Worm (Caenorhabditis elegans) whole organism, young adult: ENCODE measurements around the gene best-3.

ENCODE experiments used
- B0035.1 ChIP-seq: sonication (generic microtip); optimal IDR thresholded peaks from 2 replicates; lab custom pipeline; 2016; ENCODE audit warnings: missing genetic modification characterization, mild to moderate bottlenecking, missing compliant biosample characterization, missing genotype, missing genetic modification reagents
- B0261.1 ChIP-seq: sonication (generic microtip); optimal IDR thresholded peaks from 2 replicates; lab custom pipeline; 2016; ENCODE audit warnings: mild to moderate bottlenecking, missing genetic modification characterization, moderate library complexity, missing compliant biosample characterization
- B0336.3 ChIP-seq: fragments of 200-800 bp; sonication (Bioruptor generic); IDR thresholded peaks from 2 replicates; pipeline ENCODE4 v1.3.6; 2022; ENCODE audit warnings: missing genetic modification characterization, missing compliant biosample characterization
- C17E4.6 ChIP-seq: fragments of 200-800 bp; sonication (Bioruptor generic); IDR thresholded peaks from 2 replicates; pipeline ENCODE4 v1.3.6; 2022; ENCODE audit warnings: missing genetic modification reagents, missing genetic modification characterization, missing compliant biosample characterization
- D2030.7 ChIP-seq: fragments of 200-800 bp; sonication (Bioruptor generic); IDR thresholded peaks from 2 replicates; pipeline ENCODE4 v1.3.6; 2022; ENCODE audit warnings: missing genetic modification reagents, missing genetic modification characterization, missing compliant biosample characterization
- F22D6.2 ChIP-seq: sonication (generic microtip); optimal IDR thresholded peaks from 2 replicates; lab custom pipeline; 2016; ENCODE audit warnings: mild to moderate bottlenecking, missing genetic modification characterization, missing compliant biosample characterization
- F49E8.2 ChIP-seq: sonication (generic microtip); optimal IDR thresholded peaks from 3 replicates; lab custom pipeline; 2017; ENCODE audit warnings: missing genetic modification characterization, mild to moderate bottlenecking, missing compliant biosample characterization, antibody characterized with exemption, moderate library complexity; ENCODE audit not compliant: insufficient read depth
- K11D2.4 ChIP-seq: fragments of 200-800 bp; sonication (Bioruptor generic); IDR thresholded peaks from 2 replicates; pipeline ENCODE4 v1.3.6; 2022; ENCODE audit warnings: missing genetic modification reagents, missing genetic modification characterization, missing compliant biosample characterization
- K12H6.12 ChIP-seq: fragments of 200-800 bp; sonication (Bioruptor generic); optimal IDR thresholded peaks from 2 replicates; lab custom pipeline; 2018; ENCODE audit warnings: mild to moderate bottlenecking, missing genetic modification characterization, missing compliant biosample characterization
- Y53F4B.3 ChIP-seq: fragments of 200-800 bp; sonication (Bioruptor generic); IDR thresholded peaks from 2 replicates; pipeline ENCODE4 v1.3.6; 2022; ENCODE audit warnings: missing genetic modification reagents, missing genetic modification characterization, missing compliant biosample characterization
- Y53G8AR.9 ChIP-seq: fragments of 200-800 bp; sonication (Bioruptor generic); conservative IDR thresholded peaks from 2 replicates; pipeline ENCODE4 v1.3.6; 2022; ENCODE audit warnings: missing genetic modification reagents, missing genetic modification characterization, missing compliant biosample characterization
- Y56A3A.18 ChIP-seq: fragments of 200-800 bp; sonication (Bioruptor generic); IDR thresholded peaks from 2 replicates; pipeline ENCODE4 v1.3.6; 2022; ENCODE audit warnings: missing genetic modification reagents, missing genetic modification characterization, missing compliant biosample characterization
- ZK185.1 ChIP-seq: sonication (generic microtip); optimal IDR thresholded peaks from 2 replicates; lab custom pipeline; 2016; ENCODE audit warnings: mild to moderate bottlenecking, missing genetic modification characterization, missing compliant biosample characterization; ENCODE audit not compliant: poor library complexity, severe bottlenecking
- ama-1 ChIP-seq, 3 experiments: fragments of 150-350 bp in 1 of 3; sonication (generic microtip) in 2 of 3; optimal IDR thresholded peaks; 2 replicates each; lab custom pipeline; 2014 to 2018; ENCODE audit warnings: missing biosample characterization in 2 of 3, missing genetic modification characterization in 2 of 3, missing genetic modification reagents in 2 of 3
- aptf-3 ChIP-seq: fragments of 200-800 bp; sonication (Bioruptor generic); IDR thresholded peaks from 2 replicates; pipeline ENCODE4 v1.3.6; 2022; ENCODE audit warnings: missing genetic modification characterization, missing compliant biosample characterization
- ccch-3 ChIP-seq: fragments of 200-800 bp; sonication (Bioruptor generic); optimal IDR thresholded peaks from 2 replicates; lab custom pipeline; 2018; ENCODE audit warnings: mild to moderate bottlenecking, missing genetic modification characterization, missing compliant biosample characterization
- ceh-27 ChIP-seq: fragments of 200-800 bp; sonication (Bioruptor generic); optimal IDR thresholded peaks from 2 replicates; lab custom pipeline; 2018; ENCODE audit warnings: mild to moderate bottlenecking, missing genetic modification characterization, moderate library complexity, missing compliant biosample characterization
- ceh-40 ChIP-seq: fragments of 200-800 bp; sonication (Bioruptor generic); IDR thresholded peaks from 2 replicates; pipeline ENCODE4 v1.3.6; 2022; ENCODE audit warnings: missing genetic modification characterization, missing compliant biosample characterization
- dox-1 ChIP-seq: fragments of 200-800 bp; sonication (Bioruptor generic); IDR thresholded peaks from 2 replicates; pipeline ENCODE4 v1.3.6; 2022; ENCODE audit warnings: missing genetic modification reagents, missing genetic modification characterization, missing compliant biosample characterization
- efl-1 ChIP-seq: fragments of 150-350 bp; optimal IDR thresholded peaks from 2 replicates; lab custom pipeline; 2014; ENCODE audit warnings: missing biosample characterization, missing genetic modification reagents, missing genetic modification characterization
- egrh-3 ChIP-seq: fragments of 200-800 bp; sonication (Bioruptor generic); IDR thresholded peaks from 2 replicates; pipeline ENCODE4 v1.3.6; 2022; ENCODE audit warnings: missing genetic modification reagents, missing genetic modification characterization, missing compliant biosample characterization
- ets-4 ChIP-seq: fragments of 200-800 bp; sonication (Bioruptor generic); optimal IDR thresholded peaks from 2 replicates; lab custom pipeline; 2018; ENCODE audit warnings: mild to moderate bottlenecking, missing genetic modification characterization, missing compliant biosample characterization
- gei-17 ChIP-seq: fragments of 200-800 bp; sonication (Bioruptor generic); optimal IDR thresholded peaks from 2 replicates; lab custom pipeline; 2018; ENCODE audit warnings: mild to moderate bottlenecking, missing genetic modification characterization, missing compliant biosample characterization
- him-1 ChIP-seq: sonication (generic microtip); optimal IDR thresholded peaks from 2 replicates; lab custom pipeline; 2016; ENCODE audit warnings: missing genotype, missing genetic modification reagents, missing genetic modification characterization, missing compliant biosample characterization
- hlh-26 ChIP-seq: fragments of 200-800 bp; sonication (Bioruptor generic); conservative IDR thresholded peaks from 2 replicates; pipeline ENCODE4 v1.3.6; 2022; ENCODE audit warnings: missing genetic modification reagents, missing genetic modification characterization, missing compliant biosample characterization
- hmg-20 ChIP-seq: fragments of 200-800 bp; sonication (Bioruptor generic); IDR thresholded peaks from 2 replicates; pipeline ENCODE4 v1.3.6; 2022; ENCODE audit warnings: missing genetic modification reagents, missing genetic modification characterization, missing compliant biosample characterization
- hsf-1 ChIP-seq: fragments of 200-800 bp; sonication (Bioruptor generic); IDR thresholded peaks from 2 replicates; pipeline ENCODE4 v1.3.6; 2022; ENCODE audit warnings: missing genetic modification reagents, missing genetic modification characterization, missing compliant biosample characterization
- let-526 ChIP-seq: fragments of 200-800 bp; sonication (Bioruptor generic); IDR thresholded peaks from 2 replicates; pipeline ENCODE4 v1.3.6; 2022; ENCODE audit warnings: missing genetic modification reagents, missing genetic modification characterization, missing compliant biosample characterization
- let-607 ChIP-seq, 2 experiments: fragments of 200-800 bp in 1 of 2; sonication (Bioruptor generic) in 1 of 2; sonication (generic microtip) in 1 of 2; optimal IDR thresholded peaks; 2 replicates each; lab custom pipeline; 2016 to 2018; ENCODE audit warnings: mild to moderate bottlenecking in 2 of 2, missing compliant biosample characterization in 2 of 2, missing genetic modification characterization in 2 of 2, moderate library complexity in 2 of 2, missing genotype in 1 of 2
- lin-54 ChIP-seq: fragments of 200-800 bp; sonication (Bioruptor generic); optimal IDR thresholded peaks from 2 replicates; lab custom pipeline; 2018; ENCODE audit warnings: mild to moderate bottlenecking, missing genetic modification characterization, missing compliant biosample characterization
- madf-10 ChIP-seq: sonication (generic microtip); optimal IDR thresholded peaks from 2 replicates; lab custom pipeline; 2016; ENCODE audit warnings: mild to moderate bottlenecking, missing genetic modification characterization, missing compliant biosample characterization
- madf-6 ChIP-seq: fragments of 200-800 bp; sonication (Bioruptor generic); IDR thresholded peaks from 2 replicates; pipeline ENCODE4 v1.3.6; 2022; ENCODE audit warnings: missing genetic modification reagents, missing genetic modification characterization, missing compliant biosample characterization
- mcd-1 ChIP-seq: fragments of 200-800 bp; sonication (Bioruptor generic); IDR thresholded peaks from 2 replicates; pipeline ENCODE4 v1.3.6; 2022; ENCODE audit warnings: missing genetic modification reagents, missing genetic modification characterization, missing compliant biosample characterization
- mel-28 ChIP-seq: sonication (generic microtip); optimal IDR thresholded peaks from 2 replicates; lab custom pipeline; 2016; ENCODE audit warnings: borderline replicate concordance, mild to moderate bottlenecking, missing genetic modification characterization, missing compliant biosample characterization
- nfya-1 ChIP-seq: sonication (generic microtip); optimal IDR thresholded peaks from 2 replicates; lab custom pipeline; 2017; ENCODE audit warnings: antibody characterized with exemption, missing compliant biosample characterization, missing genetic modification characterization, borderline replicate concordance; ENCODE audit not compliant: insufficient read depth
- pbrm-1 ChIP-seq: fragments of 200-800 bp; sonication (Bioruptor generic); IDR thresholded peaks from 2 replicates; pipeline ENCODE4 v1.3.6; 2022; ENCODE audit warnings: missing genetic modification reagents, missing genetic modification characterization, missing compliant biosample characterization
- rec-8 ChIP-seq, 2 experiments: sonication (generic microtip); optimal IDR thresholded peaks; 2 replicates each; lab custom pipeline; 2016; ENCODE audit warnings: mild to moderate bottlenecking in 2 of 2, missing genetic modification characterization in 2 of 2, missing genetic modification reagents in 2 of 2, missing genotype in 2 of 2, missing biosample characterization in 1 of 2, missing compliant biosample characterization in 1 of 2, moderate library complexity in 1 of 2
- repo-1 ChIP-seq: sonication (generic microtip); optimal IDR thresholded peaks from 2 replicates; lab custom pipeline; 2017; ENCODE audit warnings: mild to moderate bottlenecking, missing genetic modification characterization, missing compliant biosample characterization
- sea-2 ChIP-seq: fragments of 200-800 bp; sonication (Bioruptor generic); IDR thresholded peaks from 2 replicates; pipeline ENCODE4 v1.3.6; 2022; ENCODE audit warnings: missing genetic modification characterization, missing compliant biosample characterization
- snpc-1.3 ChIP-seq: sonication (generic microtip); optimal IDR thresholded peaks from 2 replicates; lab custom pipeline; 2017; ENCODE audit warnings: missing genetic modification characterization, mild to moderate bottlenecking, missing compliant biosample characterization, antibody characterized with exemption, moderate library complexity, missing genotype, missing genetic modification reagents; ENCODE audit not compliant: insufficient read depth
- snpc-4 ChIP-seq, 5 experiments: fragments of 150-350 bp in 1 of 5; sonication (generic microtip) in 4 of 5; optimal IDR thresholded peaks; 2 replicates each; lab custom pipeline; 2014 to 2018; ENCODE audit warnings: missing genetic modification characterization in 5 of 5, missing biosample characterization in 3 of 5, antibody characterized with exemption in 2 of 5, mild to moderate bottlenecking in 2 of 5, missing compliant biosample characterization in 2 of 5, missing genotype in 2 of 5, moderate library complexity in 2 of 5, missing genetic modification reagents in 1 of 5
- tbp1 ChIP-seq: fragments of 200-800 bp; sonication (Bioruptor generic); optimal IDR thresholded peaks from 2 replicates; lab custom pipeline; 2018; ENCODE audit warnings: mild to moderate bottlenecking, missing genetic modification characterization, missing compliant biosample characterization
- tbx-9 ChIP-seq: sonication (generic microtip); optimal IDR thresholded peaks from 2 replicates; lab custom pipeline; 2016; ENCODE audit warnings: borderline replicate concordance, missing genetic modification characterization, inconsistent platforms, missing compliant biosample characterization
- tlf-1 ChIP-seq: fragments of 200-800 bp; sonication (Bioruptor generic); optimal IDR thresholded peaks from 2 replicates; lab custom pipeline; 2018; ENCODE audit warnings: mild to moderate bottlenecking, missing genetic modification characterization, missing compliant biosample characterization
- zim-3 ChIP-seq: sonication (generic microtip); optimal IDR thresholded peaks from 2 replicates; lab custom pipeline; 2017; ENCODE audit warnings: mild to moderate bottlenecking, missing genetic modification characterization, moderate library complexity, missing compliant biosample characterization
- ztf-25 ChIP-seq: fragments of 200-800 bp; sonication (Bioruptor generic); IDR thresholded peaks from 2 replicates; pipeline ENCODE4 v1.3.6; 2022; ENCODE audit warnings: missing genetic modification reagents, missing genetic modification characterization, missing compliant biosample characterization
- ztf-28 ChIP-seq: fragments of 200-800 bp; sonication (Bioruptor generic); IDR thresholded peaks from 2 replicates; pipeline ENCODE4 v1.3.6; 2022; ENCODE audit warnings: missing genetic modification reagents, missing genetic modification characterization, missing compliant biosample characterization

The best-3 gene

DNA sequence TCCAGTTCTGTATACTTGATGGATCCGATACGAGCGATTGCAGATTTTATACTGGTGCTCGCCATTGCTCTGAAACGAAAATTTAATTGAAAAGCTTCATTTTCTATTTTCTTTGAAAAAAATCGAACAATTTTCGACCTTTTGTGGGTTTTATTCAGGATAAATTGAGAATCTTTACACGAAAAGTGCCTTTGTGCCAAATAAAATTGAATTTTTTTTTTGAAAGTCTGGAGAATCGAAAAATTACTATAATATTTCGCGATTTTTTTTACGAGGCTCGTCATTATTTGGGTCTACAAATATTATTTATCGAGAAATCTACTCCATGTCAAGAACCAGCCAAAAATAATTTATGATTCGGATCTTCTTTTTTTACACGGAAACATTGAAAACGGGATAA, 29.1 kb downstream of the best-3 start, which contains the start of gene F23F1.10:
TSS of gene F23F1.10 (minus strand) at position 69 of the 400 bp plus-strand sequence.
- 0 out of 2 replicates have a peak, but pooled peaks have one; percentile 6 for TF ChIP-seq hsf-1
- peak; percentile 44 for TF ChIP-seq F49E8.2 (tag; lab: Kevin White, UChicago)
- TF ChIP-seq ceh-40 (GFP tag; lab: Robert Waterston, UW) = no peak
- peak; percentile 16 for TF ChIP-seq tbp1 (GFP tag; lab: Kevin White, UChicago)
- TF ChIP-seq let-607 (tag; optimal IDR thresholded peaks at IDR 0.05; lab: Kevin White, UChicago) = no peak
- TF ChIP-seq pbrm-1 (GFP tag; lab: Robert Waterston, UW) = peak; percentile 55; the same call in 1 of the 2 replicates
- TF ChIP-seq mel-28 = no peak
- 0 out of 2 replicates have a peak, but pooled peaks have one; percentile 21 for TF ChIP-seq D2030.7 (GFP tag; lab: Robert Waterston, UW)
- TF ChIP-seq tlf-1 (GFP tag; lab: Kevin White, UChicago) = peak; percentile 34
- no peak for TF ChIP-seq hlh-26
- TF ChIP-seq ztf-25 (GFP tag; lab: Robert Waterston, UW) = no peak
- peak; percentile 73 for TF ChIP-seq B0336.3 (GFP tag; lab: Robert Waterston, UW)
- TF ChIP-seq C17E4.6 = no peak
- peak in 1 of 2 experiments; percentile 14 for TF ChIP-seq rec-8 (tag; optimal IDR thresholded peaks at IDR 0.05; lab: Kevin White, UChicago)
- TF ChIP-seq K11D2.4 (GFP tag; lab: Robert Waterston, UW) = no peak
- TF ChIP-seq ceh-27 (GFP tag; lab: Kevin White, UChicago) = no peak
- TF ChIP-seq ets-4 = no peak
- TF ChIP-seq tbx-9 = no peak
- TF ChIP-seq sea-2 (GFP tag; lab: Robert Waterston, UW) = no peak
- no peak for TF ChIP-seq madf-10 (tag; lab: Kevin White, UChicago)
- TF ChIP-seq ztf-28 (GFP tag; lab: Robert Waterston, UW) = no peak
- TF ChIP-seq aptf-3 = no peak
- peak; percentile 4 for TF ChIP-seq efl-1 (GFP tag; lab: Kevin White, UChicago)
- no peak for TF ChIP-seq zim-3 (tag; lab: Kevin White, UChicago)
- TF ChIP-seq snpc-1.3 (tag; lab: Kevin White, UChicago) = peak; percentile 11
- TF ChIP-seq lin-54 (GFP tag; lab: Kevin White, UChicago) = no peak
- TF ChIP-seq nfya-1 (tag; lab: Kevin White, UChicago) = no peak
- no peak for TF ChIP-seq K12H6.12 (tag; lab: Kevin White, UChicago)
- peak; percentile 48 for TF ChIP-seq repo-1
- TF ChIP-seq Y53F4B.3 (GFP tag; lab: Robert Waterston, UW) = no peak
- TF ChIP-seq F22D6.2 (tag; lab: Kevin White, UChicago) = no peak
- TF ChIP-seq B0261.1 = no peak
- TF ChIP-seq egrh-3 (GFP tag; lab: Robert Waterston, UW) = no peak
- no peak for TF ChIP-seq ama-1 (optimal IDR thresholded peaks at IDR 0.05; lab: Kevin White, UChicago)
- peak in 1 of 2 experiments; percentile 31 for TF ChIP-seq ama-1 (GFP tag; optimal IDR thresholded peaks at IDR 0.05; lab: Kevin White, UChicago)
- no peak for TF ChIP-seq Y56A3A.18
- TF ChIP-seq Y53G8AR.9 (GFP tag; lab: Robert Waterston, UW) = no peak
- TF ChIP-seq B0035.1 = no peak
- no peak for TF ChIP-seq hmg-20

ce11 chrII:43640-44039, 30.9 kb downstream of the best-3 start, which contains the start of gene nfyc-1:
nfyc-1 (plus strand) TSS chrII:43907.
- TF ChIP-seq dox-1 (GFP tag; lab: Robert Waterston, UW) = peak; percentile 41; the same call in 1 of the 2 replicates
- TF ChIP-seq mcd-1 (GFP tag; lab: Robert Waterston, UW) = peak; percentile 81
- TF ChIP-seq gei-17 = no peak
- peak; percentile 27 for TF ChIP-seq efl-1 (GFP tag; lab: Kevin White, UChicago)
- peak; percentile 26 for TF ChIP-seq ZK185.1 (tag; lab: Kevin White, UChicago)
- TF ChIP-seq madf-6 = peak; percentile 44; the same call in 1 of the 2 replicates
- TF ChIP-seq let-526 (GFP tag; lab: Robert Waterston, UW) = no peak
- no peak for TF ChIP-seq him-1 (tag; lab: Kevin White, UChicago)
- no peak for TF ChIP-seq hsf-1
- TF ChIP-seq tbp1 (GFP tag; lab: Kevin White, UChicago) = no peak
- TF ChIP-seq snpc-4 (GFP tag; optimal IDR thresholded peaks at IDR 0.05; lab: Kevin White, UChicago) = no peak
- TF ChIP-seq snpc-4 (tag; optimal IDR thresholded peaks at IDR 0.05; lab: Kevin White, UChicago) = peak in 2 of 4 experiments; percentile 4 to 37
- TF ChIP-seq ccch-3 (GFP tag; lab: Kevin White, UChicago) = no peak
- TF ChIP-seq B0035.1 = no peak
- TF ChIP-seq D2030.7 (GFP tag; lab: Robert Waterston, UW) = peak; percentile 66
